Worm (Caenorhabditis elegans): ENCODE results near the gene folt-3.

Gene folt-3

DNA sequence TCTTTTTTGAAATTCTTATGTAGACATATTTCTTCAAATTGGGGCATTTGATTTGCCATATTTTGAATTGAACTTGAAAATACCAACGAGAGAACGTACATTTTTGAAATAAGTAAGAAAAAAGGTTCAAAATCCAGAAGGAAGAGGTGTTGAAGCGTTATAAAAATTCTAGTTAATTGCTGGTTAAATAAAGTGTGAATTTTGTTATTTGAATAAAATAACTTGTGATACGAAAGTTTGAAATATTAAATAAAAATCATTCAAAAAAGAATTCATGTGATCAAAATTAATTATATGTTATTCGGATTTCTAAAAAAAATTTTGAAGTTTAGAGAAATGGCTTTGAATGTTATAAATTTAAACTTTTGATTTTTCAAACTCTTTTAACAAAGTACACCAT, 9.4 kb downstream of the folt-3 start, which contains the start of gene C50E3.9:
Gene C50E3.9 (minus strand): TSS at position 101 of the 400 bp plus-strand sequence.
- TF ChIP-seq pqm-1 (tag; optimal IDR thresholded peaks at IDR 0.05) (no peak), C08G9.2 (tag; optimal IDR thresholded peaks at IDR 0.05) (no peak), ceh-19 (GFP tag; optimal IDR thresholded peaks at IDR 0.05) (no peak), elt-4 (tag; optimal IDR thresholded peaks at IDR 0.05) (no peak), C38D4.7 (GFP tag; optimal IDR thresholded peaks at IDR 0.05) (no peak), eyg-1 (tag; optimal IDR thresholded peaks at IDR 0.05) (no peak), sox-4 (tag; optimal IDR thresholded peaks at IDR 0.05) (no peak), ceh-31 (tag; optimal IDR thresholded peaks at IDR 0.05) (no peak), dmd-4 (tag; optimal IDR thresholded peaks at IDR 0.05; ENCODE audit: borderline replicate concordance) (no peak), elt-2 (tag; optimal IDR thresholded peaks at IDR 0.05) (no peak), ceh-6 (GFP tag; optimal IDR thresholded peaks at IDR 0.05) (no peak), dve-1 (tag; optimal IDR thresholded peaks at IDR 0.05) (no peak), nfya-1 (tag; optimal IDR thresholded peaks at IDR 0.05) (no peak), unc-55 (GFP tag; optimal IDR thresholded peaks at IDR 0.05) (no peak), fax-1 (tag; optimal IDR thresholded peaks at IDR 0.05) (no peak), hlh-15 (tag; optimal IDR thresholded peaks at IDR 0.05) (no peak), ceh-34 (tag; optimal IDR thresholded peaks at IDR 0.05) (no peak), Y22D7AL.16 (tag; optimal IDR thresholded peaks at IDR 0.05) (no peak)

DNA sequence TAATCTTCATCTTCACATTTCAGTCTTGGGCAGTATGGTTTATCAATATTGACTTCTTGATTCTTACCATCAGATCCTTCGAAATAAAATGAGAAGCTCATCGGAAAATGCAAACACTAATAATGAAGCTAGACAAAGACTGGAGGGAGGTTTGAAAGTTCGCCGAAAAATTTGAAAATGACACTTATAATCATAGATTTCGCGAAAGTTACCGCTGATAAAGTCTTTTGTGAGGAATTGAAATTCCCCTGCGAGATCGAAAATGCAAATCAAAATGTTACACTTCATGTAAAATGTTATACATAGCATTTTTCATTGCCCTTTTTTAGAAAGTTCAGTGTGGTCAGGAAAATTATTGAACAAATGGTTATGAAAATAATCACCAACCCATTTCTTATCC, 11.3 kb downstream of the folt-3 start, which contains the start of gene C50E3.7:
Gene C50E3.7 (minus strand): TSS at position 101 of the 400 bp plus-strand sequence.
- TF ChIP-seq syd-9 (tag; optimal IDR thresholded peaks at IDR 0.05) (no peak), mec-3 (tag; optimal IDR thresholded peaks at IDR 0.05; ENCODE audit: borderline replicate concordance) (no peak), pax-1 (tag; optimal IDR thresholded peaks at IDR 0.05) (no peak), ceh-30 (tag; optimal IDR thresholded peaks at IDR 0.05) (no peak), fkh-6 (tag; optimal IDR thresholded peaks at IDR 0.05) (no peak), zip-5 (tag; optimal IDR thresholded peaks at IDR 0.05) (no peak), hlh-13 (GFP tag; optimal IDR thresholded peaks at IDR 0.05) (no peak), rnt-1 (tag; optimal IDR thresholded peaks at IDR 0.05) (no peak), pqm-1 (tag; optimal IDR thresholded peaks at IDR 0.05) (no peak), elt-2 (tag; optimal IDR thresholded peaks at IDR 0.05) (no peak), pag-3 (tag; optimal IDR thresholded peaks at IDR 0.05; ENCODE audit: borderline replicate concordance) (no peak)

DNA sequence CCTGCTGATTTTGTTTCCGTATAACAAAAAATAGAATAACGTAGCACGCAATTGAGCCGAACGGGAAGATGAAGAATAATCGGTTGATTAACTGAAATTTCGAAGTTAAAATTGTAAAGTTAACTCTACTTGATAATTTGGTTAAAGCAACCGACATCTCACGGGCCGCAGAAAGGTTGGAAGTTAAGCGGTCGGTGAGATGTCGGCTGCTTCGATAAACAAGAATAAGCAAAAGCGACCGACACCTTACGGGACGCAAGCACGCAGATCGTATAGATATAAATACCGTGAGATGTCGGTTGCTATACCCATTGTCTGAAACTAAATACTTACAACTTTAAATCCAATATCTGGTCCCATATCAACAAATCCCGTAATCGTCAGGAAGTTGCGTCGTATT, 14.4 kb downstream of the folt-3 start:
- TF ChIP-seq sox-2 (GFP tag; IDR thresholded peaks at IDR 0.05) (no peak), mec-3 (tag; optimal IDR thresholded peaks at IDR 0.05; ENCODE audit: borderline replicate concordance) (no peak), nhr-232 (tag; optimal IDR thresholded peaks at IDR 0.05) (no peak), fkh-6 (tag; optimal IDR thresholded peaks at IDR 0.05) (no peak), gmeb-2 (tag; optimal IDR thresholded peaks at IDR 0.05) (no peak), madf-2 (tag; optimal IDR thresholded peaks at IDR 0.05) (no peak), ceh-22 (tag; optimal IDR thresholded peaks at IDR 0.05) (no peak), hlh-30 (tag; optimal IDR thresholded peaks at IDR 0.05; ENCODE audit: insufficient read depth) (no peak), ref-2 (tag; optimal IDR thresholded peaks at IDR 0.05) (no peak), che-1 (tag; optimal IDR thresholded peaks at IDR 0.05) (no peak), tbx-7 (tag; optimal IDR thresholded peaks at IDR 0.05) (no peak), nfya-1 (tag; optimal IDR thresholded peaks at IDR 0.05) (no peak), hlh-13 (GFP tag; optimal IDR thresholded peaks at IDR 0.05) (no peak), ceh-9 (tag; optimal IDR thresholded peaks at IDR 0.05) (no peak), lim-6 (tag; optimal IDR thresholded peaks at IDR 0.05) (no peak), ceh-19 (GFP tag; optimal IDR thresholded peaks at IDR 0.05) (no peak), npax-4 (tag; optimal IDR thresholded peaks at IDR 0.05) (no peak)

All from whole organism, late embryonic.